Worm (Caenorhabditis elegans): ENCODE data around the gene spt-5.

Gene spt-5

ce11 chrIV:12036924-12037323, 14.4 kb upstream of the spt-5 start:
- TF ChIP-seq unc-39 (tag; optimal IDR thresholded peaks at IDR 0.05) (no peak), nhr-76 (tag; optimal IDR thresholded peaks at IDR 0.05) (no peak), pha-4 (tag; optimal IDR thresholded peaks at IDR 0.05) (no peak), unc-62 (GFP tag; optimal IDR thresholded peaks at IDR 0.05) (no peak), mls-2 (tag; optimal IDR thresholded peaks at IDR 0.05) (no peak), elt-3 (tag; optimal IDR thresholded peaks at IDR 0.05) (no peak)

- TF ChIP-seq bed-3 (GFP tag; optimal IDR thresholded peaks at IDR 0.05) (no peak), snpc-4 (tag; optimal IDR thresholded peaks at IDR 0.05) (no peak), zip-8 (tag; optimal IDR thresholded peaks at IDR 0.05) (no peak), nhr-76 (tag; optimal IDR thresholded peaks at IDR 0.05) (no peak), elt-1 (tag; optimal IDR thresholded peaks at IDR 0.05; ENCODE audit: borderline replicate concordance, insufficient read depth) (no peak), pha-4 (tag; optimal IDR thresholded peaks at IDR 0.05) (no peak), mep-1 (tag; optimal IDR thresholded peaks at IDR 0.05) (no peak), unc-39 (tag; optimal IDR thresholded peaks at IDR 0.05) (no peak), blmp-1 (tag; optimal IDR thresholded peaks at IDR 0.05) (no peak), lin-13 (tag; optimal IDR thresholded peaks at IDR 0.05) (no peak), elt-3 (tag; optimal IDR thresholded peaks at IDR 0.05) (no peak), ceh-83 (GFP tag; optimal IDR thresholded peaks at IDR 0.05) (no peak), M03D4.4 (tag; optimal IDR thresholded peaks at IDR 0.05) (no peak), sem-2 (GFP tag; optimal IDR thresholded peaks at IDR 0.05) (no peak), sptf-1 (tag; optimal IDR thresholded peaks at IDR 0.05) (no peak), nhr-12 (tag; optimal IDR thresholded peaks at IDR 0.05) (no peak)
Observed at ce11 chrIV:12040431-12040830, 10.9 kb upstream of the spt-5 start.

ce11 chrIV:12043054-12043453, 8.2 kb upstream of the spt-5 start:
- TF ChIP-seq flh-1 (GFP tag; optimal IDR thresholded peaks at IDR 0.05) (no peak), unc-39 (tag; optimal IDR thresholded peaks at IDR 0.05) (no peak), lsy-2 (tag; optimal IDR thresholded peaks at IDR 0.05) (no peak), drap-1 (GFP tag; optimal IDR thresholded peaks at IDR 0.05) (no peak), nhr-76 (tag; optimal IDR thresholded peaks at IDR 0.05) (no peak), elt-3 (tag; optimal IDR thresholded peaks at IDR 0.05) (no peak), pha-4 (tag; optimal IDR thresholded peaks at IDR 0.05) (no peak), sptf-1 (tag; optimal IDR thresholded peaks at IDR 0.05) (no peak), bed-3 (GFP tag; optimal IDR thresholded peaks at IDR 0.05) (no peak), elt-1 (tag; optimal IDR thresholded peaks at IDR 0.05; ENCODE audit: borderline replicate concordance, insufficient read depth) (no peak), ham-2 (GFP tag; optimal IDR thresholded peaks at IDR 0.05) (no peak), unc-120 (tag; optimal IDR thresholded peaks at IDR 0.05; ENCODE audit: poor library complexity, severe bottlenecking) (no peak), M03D4.4 (tag; optimal IDR thresholded peaks at IDR 0.05) (no peak), tbx-8 (GFP tag; optimal IDR thresholded peaks at IDR 0.05) (no peak), lin-32 (GFP tag; optimal IDR thresholded peaks at IDR 0.05) (no peak), ztf-11 (tag; optimal IDR thresholded peaks at IDR 0.05) (no peak), unc-62 (GFP tag; optimal IDR thresholded peaks at IDR 0.05) (no peak)

- TF ChIP-seq elt-1 (tag; optimal IDR thresholded peaks at IDR 0.05; ENCODE audit: borderline replicate concordance, insufficient read depth) (peak; percentile 42), zip-8 (tag; optimal IDR thresholded peaks at IDR 0.05) (peak; percentile 84), ztf-11 (tag; optimal IDR thresholded peaks at IDR 0.05) (no peak)
Observed at ce11 chrIV:12044844-12045738, 6.2 kb upstream of the spt-5 start.

- TF ChIP-seq elt-3 (tag; optimal IDR thresholded peaks at IDR 0.05) = peak; percentile 19
- no peak for TF ChIP-seq ceh-39 (tag; optimal IDR thresholded peaks at IDR 0.05)
Observed at ce11 chrIV:12046524-12047203, 4.6 kb upstream of the spt-5 start, which contains the start of gene T12G3.2. T12G3.2 (minus strand) TSS chrIV:12046967.
